Fruit fly (Drosophila melanogaster) whole organism, adult: ENCODE data around the gene CG10508.

ENCODE experiments used
- CG11617 ChIP-seq: fragments of 200-800 bp; sonication (Bioruptor generic); optimal IDR thresholded peaks from 2 replicates; lab custom pipeline; 2017; ENCODE audit warnings: mild to moderate bottlenecking, missing biosample characterization, missing genetic modification reagents, missing genetic modification characterization
- CG7045 ChIP-seq: fragments of 200-800 bp; sonication (Bioruptor generic); optimal IDR thresholded peaks from 2 replicates; lab custom pipeline; 2017; ENCODE audit warnings: missing biosample characterization, mild to moderate bottlenecking, missing genetic modification characterization
- CG7101 ChIP-seq: fragments of 200-800 bp; sonication (Bioruptor generic); optimal IDR thresholded peaks from 2 replicates; lab custom pipeline; 2018; ENCODE audit warnings: missing biosample characterization, mild to moderate bottlenecking, missing genetic modification characterization, moderate library complexity
- Crg-1 ChIP-seq: fragments of 200-800 bp; sonication (Bioruptor generic); optimal IDR thresholded peaks from 2 replicates; lab custom pipeline; 2016; ENCODE audit warnings: missing biosample characterization, missing genetic modification characterization
- Hr96 ChIP-seq: fragments of 200-800 bp; sonication (Bioruptor generic); optimal IDR thresholded peaks from 2 replicates; lab custom pipeline; 2016; ENCODE audit warnings: missing biosample characterization, missing genetic modification characterization
- Mnt ChIP-seq: fragments of 200-800 bp; sonication (Bioruptor generic); optimal IDR thresholded peaks from 2 replicates; lab custom pipeline; 2016; ENCODE audit warnings: missing biosample characterization, mild to moderate bottlenecking, missing genetic modification characterization
- cic ChIP-seq: fragments of 200-800 bp; sonication (Bioruptor generic); optimal IDR thresholded peaks from 2 replicates; lab custom pipeline; 2017; ENCODE audit warnings: missing biosample characterization, mild to moderate bottlenecking, missing genetic modification characterization, moderate library complexity
- cnc ChIP-seq, 2 experiments: fragments of >200 bp; optimal IDR thresholded peaks; 2 replicates each; lab custom pipeline; 2017
- kay ChIP-seq: fragments of 200-800 bp; sonication (Bioruptor generic); peaks from one replicate; lab custom pipeline; 2016; ENCODE audit warnings: missing biosample characterization, missing genetic modification characterization, borderline replicate concordance
- ovo ChIP-seq: fragments of 200-800 bp; sonication (Bioruptor generic); optimal IDR thresholded peaks from 2 replicates; lab custom pipeline; 2016; ENCODE audit warnings: missing biosample characterization, missing genetic modification characterization
- tj ChIP-seq: fragments of 200-800 bp; sonication (Bioruptor generic); optimal IDR thresholded peaks from 3 replicates; lab custom pipeline; 2017; ENCODE audit warnings: missing biosample characterization, mild to moderate bottlenecking, missing genetic modification characterization, moderate library complexity
- toe ChIP-seq: fragments of 200-800 bp; sonication (Bioruptor generic); optimal IDR thresholded peaks from 2 replicates; lab custom pipeline; 2016; ENCODE audit warnings: missing biosample characterization, missing genetic modification characterization

DNA sequence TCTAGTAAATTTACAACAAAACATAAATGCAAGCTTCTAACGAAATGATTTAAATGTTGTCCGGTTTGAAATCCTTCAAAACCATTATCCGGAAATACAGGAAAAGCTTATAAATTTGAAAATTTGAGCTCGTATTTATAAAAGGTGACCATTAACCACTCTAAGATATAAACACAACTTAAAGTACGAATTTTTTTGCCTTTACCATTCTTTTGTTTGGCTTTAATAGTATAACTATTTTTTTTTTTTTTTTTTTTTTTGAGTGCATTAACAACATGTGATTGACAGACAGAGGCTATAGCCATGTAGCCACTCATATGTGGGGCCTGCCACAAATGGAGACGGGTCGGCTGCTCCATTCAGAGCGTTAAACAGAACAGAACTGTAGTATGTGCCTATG lies 33.4 kb downstream of the CG10508 start:
- TF ChIP-seq Crg-1 (GFP tag; lab: Kevin White, UChicago) (no peak), cic (GFP tag; lab: Kevin White, UChicago) (no peak), toe (GFP tag; lab: Kevin White, UChicago) (no peak), cnc (optimal IDR thresholded peaks at IDR 0.05; lab: Kevin White, UChicago) (no peak), Hr96 (no peak), tj (no peak), kay (GFP tag; lab: Kevin White, UChicago) (no peak), CG7045 (no peak), Mnt (GFP tag; lab: Kevin White, UChicago) (no peak), ovo (GFP tag; lab: Kevin White, UChicago) (no peak), CG7101 (no peak), CG11617 (no peak)
